Fruit fly (Drosophila melanogaster) whole organism, wandering third instar larva: ENCODE measurements around the gene mRpL38.

Experiments
- CG32264 ChIP-seq: fragments of 200-800 bp; sonication (Bioruptor generic); optimal IDR thresholded peaks from 2 replicates; lab custom pipeline; 2016; ENCODE audit warnings: missing biosample characterization, missing genetic modification characterization
- CG9705 ChIP-seq: fragments of 200-800 bp; sonication (Bioruptor generic); optimal IDR thresholded peaks from 2 replicates; lab custom pipeline; 2018; ENCODE audit warnings: missing biosample characterization, mild to moderate bottlenecking, missing genetic modification characterization
- CrebA ChIP-seq: fragments of 200-800 bp; sonication (Bioruptor generic); optimal IDR thresholded peaks from 2 replicates; lab custom pipeline; 2016; ENCODE audit warnings: missing biosample characterization, mild to moderate bottlenecking, missing genetic modification characterization, borderline replicate concordance
- Dfd ChIP-seq: fragments of >200 bp; optimal IDR thresholded peaks from 2 replicates; lab custom pipeline; 2017; ENCODE audit warnings: missing biosample characterization, missing genetic modification characterization
- Dif ChIP-seq: fragments of 200-275, 200-300 bp; sonication (Bioruptor generic); optimal IDR thresholded peaks from 2 replicates; lab custom pipeline; 2018; ENCODE audit warnings: missing biosample characterization, missing genetic modification characterization; ENCODE audit not compliant: partially characterized antibody
- Hnf4 ChIP-seq: fragments of 200-800 bp; sonication (Bioruptor generic); optimal IDR thresholded peaks from 2 replicates; lab custom pipeline; 2016; ENCODE audit warnings: missing biosample characterization, mild to moderate bottlenecking, missing genetic modification characterization
- Hr78 ChIP-seq: fragments of >200 bp; optimal IDR thresholded peaks from 2 replicates; lab custom pipeline; 2017; ENCODE audit warnings: missing biosample characterization, missing genetic modification characterization
- Hr83 ChIP-seq: fragments of 200-300 bp; sonication (Bioruptor generic); optimal IDR thresholded peaks from 2 replicates; lab custom pipeline; 2016; ENCODE audit warnings: missing biosample characterization, mild to moderate bottlenecking, missing genetic modification characterization, moderate library complexity; ENCODE audit not compliant: poor library complexity, severe bottlenecking
- Jra ChIP-seq: sonication (Bioruptor generic); optimal IDR thresholded peaks from 2 replicates; lab custom pipeline; 2016; ENCODE audit warnings: missing biosample characterization, missing genetic modification characterization
- Mio ChIP-seq: sonication (Bioruptor generic); optimal IDR thresholded peaks from 2 replicates; lab custom pipeline; 2016; ENCODE audit warnings: missing biosample characterization, missing genetic modification characterization
- N ChIP-seq: fragments of >200 bp; optimal IDR thresholded peaks from 2 replicates; lab custom pipeline; 2018; ENCODE audit warnings: missing biosample characterization, missing external identifiers, missing genetic modification characterization
- Rel ChIP-seq, 2 experiments: fragments of 200-800 bp; sonication (Bioruptor generic) in 1 of 2; optimal IDR thresholded peaks; 2 replicates in 1 of 2; 3 replicates in 1 of 2; lab custom pipeline; 2016 to 2019; ENCODE audit warnings: mild to moderate bottlenecking in 2 of 2, missing biosample characterization in 2 of 2, missing genetic modification characterization in 2 of 2, moderate library complexity in 1 of 2
- Sp1 ChIP-seq: fragments of 200-800 bp; sonication (Bioruptor generic); optimal IDR thresholded peaks from 3 replicates; lab custom pipeline; 2019; ENCODE audit warnings: missing biosample characterization, mild to moderate bottlenecking, missing genetic modification characterization, moderate library complexity
- Vsx2 ChIP-seq: fragments of 200-300, 225-300 bp; sonication (Bioruptor generic); optimal IDR thresholded peaks from 2 replicates; lab custom pipeline; 2018; ENCODE audit warnings: missing biosample characterization, missing genetic modification characterization; ENCODE audit not compliant: partially characterized antibody
- br ChIP-seq: fragments of 200-800 bp; sonication (Bioruptor generic); optimal IDR thresholded peaks from 2 replicates; lab custom pipeline; 2016; ENCODE audit warnings: missing biosample characterization, missing genetic modification characterization
- brk ChIP-seq: fragments of 200-800 bp; sonication (Bioruptor generic); optimal IDR thresholded peaks from 2 replicates; lab custom pipeline; 2016; ENCODE audit warnings: missing biosample characterization, mild to moderate bottlenecking, missing genetic modification characterization
- dsf ChIP-seq: sonication (Bioruptor generic); optimal IDR thresholded peaks from 2 replicates; lab custom pipeline; 2016; ENCODE audit warnings: missing biosample characterization, missing genetic modification characterization, borderline replicate concordance
- foxo ChIP-seq, 2 experiments: fragments of 200-800 bp; sonication (Bioruptor generic); optimal IDR thresholded peaks; 2 replicates in 1 of 2; 3 replicates in 1 of 2; lab custom pipeline; 2016 to 2017; ENCODE audit warnings: missing biosample characterization in 2 of 2, missing genetic modification characterization in 2 of 2
- fru ChIP-seq: fragments of 200-800 bp; sonication (Bioruptor generic); optimal IDR thresholded peaks from 3 replicates; lab custom pipeline; 2016; ENCODE audit warnings: missing biosample characterization, mild to moderate bottlenecking, missing genetic modification characterization
- jim ChIP-seq: fragments of 175-275, 200-325 bp; sonication (Bioruptor generic); optimal IDR thresholded peaks from 2 replicates; lab custom pipeline; 2016; ENCODE audit warnings: missing biosample characterization, mild to moderate bottlenecking, missing genetic modification characterization
- lola ChIP-seq: fragments of >200 bp; optimal IDR thresholded peaks from 2 replicates; lab custom pipeline; 2017; ENCODE audit warnings: missing biosample characterization, missing genetic modification characterization
- pan ChIP-seq: fragments of >200 bp; optimal IDR thresholded peaks from 2 replicates; lab custom pipeline; 2017
- psq ChIP-seq: fragments of 200-800 bp; sonication (Bioruptor generic); optimal IDR thresholded peaks from 3 replicates; lab custom pipeline; 2017; ENCODE audit warnings: missing biosample characterization, mild to moderate bottlenecking, missing genetic modification characterization, moderate library complexity
- rgr ChIP-seq: fragments of 200-800 bp; sonication (Bioruptor generic); optimal IDR thresholded peaks from 3 replicates; lab custom pipeline; 2016; ENCODE audit warnings: missing biosample characterization, mild to moderate bottlenecking, missing genetic modification characterization
- sage ChIP-seq: fragments of 200-800 bp; sonication (Bioruptor generic); optimal IDR thresholded peaks from 2 replicates; lab custom pipeline; 2016; ENCODE audit warnings: missing biosample characterization, mild to moderate bottlenecking, missing genetic modification characterization
- sv ChIP-seq: fragments of 200-800 bp; sonication (Bioruptor generic); optimal IDR thresholded peaks from 3 replicates; lab custom pipeline; 2016; ENCODE audit warnings: missing biosample characterization, missing genetic modification characterization
- tai ChIP-seq: sonication (Bioruptor generic); optimal IDR thresholded peaks from 2 replicates; lab custom pipeline; 2016; ENCODE audit warnings: missing biosample characterization, missing genetic modification characterization
- usp ChIP-seq: fragments of >200 bp; optimal IDR thresholded peaks from 2 replicates; lab custom pipeline; 2017; ENCODE audit warnings: missing biosample characterization, missing genetic modification characterization

mRpL38 gene

dm6 chrX:14226093-14226492 lies at the start of gene mRpL38:
TSS of gene mRpL38 (plus strand) at chrX:14226289.
- TF ChIP-seq Dif (GFP tag; lab: Kevin White, UChicago) (no peak), CG32264 (GFP tag; lab: Kevin White, UChicago) (no peak), foxo (GFP tag; optimal IDR thresholded peaks at IDR 0.05; lab: Kevin White, UChicago) (no peak), usp (GFP tag; lab: Kevin White, UChicago) (no peak), N (GFP tag; lab: Kevin White, UChicago) (no peak), sv (GFP tag; lab: Kevin White, UChicago) (no peak), lola (GFP tag; lab: Kevin White, UChicago) (no peak)
- TF ChIP-seq, all 38 proteins: peak for 0

dm6 chrX:14176623-14177022 lies 49.5 kb upstream of the mRpL38 start, which contains the start of gene CG11581:
TSS of gene CG11581 (plus strand) at chrX:14176923.
- TF ChIP-seq fru (GFP tag; lab: Kevin White, UChicago), result no peak

dm6 chrX:14180728-14181127 lies 45.4 kb upstream of the mRpL38 start, which contains the start of gene CG11584:
TSS of gene CG11584 (plus strand) at chrX:14181028.
- TF ChIP-seq usp (GFP tag; lab: Kevin White, UChicago), result no peak
- no peak for TF ChIP-seq Sp1 (GFP tag; lab: Kevin White, UChicago)
- no peak for TF ChIP-seq Mio (GFP tag; lab: Kevin White, UChicago)
- no peak for TF ChIP-seq Hr83 (GFP tag; lab: Kevin White, UChicago)
- TF ChIP-seq brk (GFP tag; lab: Kevin White, UChicago), result no peak
- no peak for TF ChIP-seq br
- no peak for TF ChIP-seq pan
- no peak for TF ChIP-seq Jra (GFP tag; lab: Kevin White, UChicago)
- TF ChIP-seq sv (GFP tag; lab: Kevin White, UChicago), result no peak
- no peak for TF ChIP-seq sage (GFP tag; lab: Kevin White, UChicago)
- no peak for TF ChIP-seq CG32264 (GFP tag; lab: Kevin White, UChicago)
- no peak for TF ChIP-seq tai (GFP tag; lab: Kevin White, UChicago)
- TF ChIP-seq Dfd (GFP tag; lab: Kevin White, UChicago), result no peak

DNA sequence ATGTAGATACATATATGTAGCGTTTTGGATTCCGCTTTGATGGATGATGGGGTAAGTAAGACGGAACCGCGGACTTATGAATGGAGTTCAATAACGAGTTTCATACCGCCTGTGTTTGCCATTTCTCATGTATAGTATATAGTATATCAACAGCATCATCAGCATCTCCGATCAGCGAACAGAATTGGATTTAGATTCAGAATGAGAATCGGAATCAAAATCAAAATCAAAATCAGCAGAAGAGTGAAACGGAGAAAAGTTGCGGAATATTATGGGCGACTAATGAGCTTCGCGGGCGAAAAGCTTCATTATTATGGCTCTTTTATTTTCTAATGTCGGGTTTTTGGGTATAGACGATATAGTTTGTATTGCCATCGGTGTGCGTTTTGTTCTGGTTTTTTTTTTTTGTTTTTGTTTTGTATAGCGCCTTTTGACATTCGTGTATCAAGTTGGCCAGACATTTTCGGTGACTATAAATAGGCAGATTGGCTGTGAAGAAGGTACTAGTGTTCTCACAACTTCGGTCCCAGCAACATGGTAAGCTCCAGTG lies 42.0 kb upstream of the mRpL38 start, which contains the start of gene CG32603:
Gene CG32603, plus strand, starts transcription at position 500 of the 550 bp plus-strand sequence.
- TF ChIP-seq Dfd (GFP tag; lab: Kevin White, UChicago), result no peak
- no peak for TF ChIP-seq CG32264 (GFP tag; lab: Kevin White, UChicago)
- TF ChIP-seq CrebA (GFP tag; lab: Kevin White, UChicago), result no peak
- TF ChIP-seq rgr (GFP tag; lab: Kevin White, UChicago), result no peak
- no peak for TF ChIP-seq sv (GFP tag; lab: Kevin White, UChicago)
- TF ChIP-seq dsf (GFP tag; lab: Kevin White, UChicago), result no peak
- TF ChIP-seq CG9705 (GFP tag; lab: Kevin White, UChicago), result no peak
- TF ChIP-seq Hr83 (GFP tag; lab: Kevin White, UChicago), result no peak
- TF ChIP-seq brk (GFP tag; lab: Kevin White, UChicago), result no peak
- no peak for TF ChIP-seq jim (GFP tag; lab: Kevin White, UChicago)
- TF ChIP-seq lola (GFP tag; lab: Kevin White, UChicago), result no peak
- no peak for TF ChIP-seq Mio (GFP tag; lab: Kevin White, UChicago)
- TF ChIP-seq Vsx2 (GFP tag; lab: Kevin White, UChicago), result no peak
- no peak for TF ChIP-seq Hnf4
- TF ChIP-seq Rel (GFP tag; optimal IDR thresholded peaks at IDR 0.05; lab: Kevin White, UChicago), result no peak
- no peak for TF ChIP-seq Rel (tag; optimal IDR thresholded peaks at IDR 0.05; lab: Kevin White, UChicago)
- no peak for TF ChIP-seq Hr78 (GFP tag; lab: Kevin White, UChicago)
- TF ChIP-seq psq (GFP tag; lab: Kevin White, UChicago), result no peak

DNA sequence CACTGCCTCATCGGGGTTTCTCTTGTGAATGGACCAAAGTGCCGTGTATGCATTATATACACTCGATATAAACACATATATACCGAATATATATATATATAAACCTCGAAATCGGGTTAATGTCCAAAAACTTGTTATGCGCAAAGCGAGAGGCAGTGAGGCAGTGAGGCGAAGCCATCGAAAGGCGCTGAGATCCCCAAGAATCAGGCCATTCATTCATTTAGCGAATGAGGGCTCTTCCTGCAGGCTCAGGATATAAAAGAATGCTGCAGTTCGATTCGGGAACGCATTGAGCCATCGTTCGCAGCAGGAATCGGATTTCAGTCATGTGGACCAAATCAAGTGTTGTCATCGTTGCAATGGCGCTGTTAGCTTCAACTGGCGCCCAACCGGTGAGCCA lies 39.1 kb upstream of the mRpL38 start, which contains the start of gene CG12481:
Gene CG12481, plus strand, starts transcription at position 301 of the 400 bp plus-strand sequence.
- TF ChIP-seq usp (GFP tag; lab: Kevin White, UChicago) (no peak), br (no peak)
